Fruit fly (Drosophila melanogaster) whole organism: Measurements from ENCODE around the gene CG11404.

ENCODE experiments used
- CG8478 ChIP-seq: fragments of >200 bp; optimal IDR thresholded peaks from 2 replicates; lab custom pipeline; 2018; ENCODE audit warnings: inconsistent platforms
- Dll ChIP-seq: fragments of >200 bp; optimal IDR thresholded peaks from 2 replicates; lab custom pipeline; 2017
- EcR ChIP-seq, 2 experiments: fragments of >200 bp; optimal IDR thresholded peaks; 2 replicates each; lab custom pipeline; 2017; ENCODE audit warnings: missing biosample characterization in 2 of 2, missing genetic modification characterization in 2 of 2, missing genetic modification reagents in 2 of 2
- usp ChIP-seq: fragments of >200 bp; optimal IDR thresholded peaks from 2 replicates; lab custom pipeline; 2017; ENCODE audit warnings: missing biosample characterization, missing genetic modification characterization, mixed read lengths

DNA sequence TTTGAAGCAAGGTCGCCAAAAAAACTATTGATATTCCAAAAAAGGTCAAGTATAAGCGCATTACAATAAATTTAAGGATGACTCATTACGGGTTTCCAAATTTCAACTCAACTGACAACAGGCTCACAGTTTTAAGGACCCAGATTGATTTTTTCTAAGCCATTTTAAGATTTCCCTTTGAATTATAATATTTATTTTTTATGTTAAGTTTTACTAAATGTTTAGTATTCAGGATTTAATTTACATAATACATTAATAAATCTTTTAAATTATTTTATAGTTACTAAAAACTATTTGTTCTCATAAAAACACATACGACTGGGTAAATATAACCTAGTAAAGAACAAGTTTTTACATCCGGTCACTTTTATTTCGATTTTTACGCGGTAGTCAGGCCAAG is 43.1 kb upstream of the CG11404 start, which contains the start of gene CG43329:
- no peak for TF ChIP-seq usp (GFP tag; lab: Kevin White, UChicago)
- TF ChIP-seq CG8478 (lab: Kevin White, UChicago): no peak
- no peak for TF ChIP-seq Dll (lab: Kevin White, UChicago)
- no peak for TF ChIP-seq EcR (GFP tag; optimal IDR thresholded peaks at IDR 0.05; lab: Kevin White, UChicago)
